Fruit fly (Drosophila melanogaster) whole organism, pupa: ENCODE measurements around the gene CG34452.

Source experiments
- CG12605 ChIP-seq: fragments of 200-800 bp; sonication (Bioruptor generic); IDR thresholded peaks from 2 replicates; pipeline ENCODE4 v1.3.6; 2022; ENCODE audit warnings: missing biosample characterization, missing genetic modification characterization
- CG13204 ChIP-seq: fragments of 200-800 bp; sonication (Bioruptor generic); optimal IDR thresholded peaks from 2 replicates; lab custom pipeline; 2018; ENCODE audit warnings: missing biosample characterization, mild to moderate bottlenecking, missing genetic modification characterization, moderate library complexity
- CG15710 ChIP-seq: fragments of 200-800 bp; sonication (Bioruptor generic); optimal IDR thresholded peaks from 2 replicates; lab custom pipeline; 2018; ENCODE audit warnings: missing biosample characterization, mild to moderate bottlenecking, missing genetic modification characterization, moderate library complexity
- CG34367 ChIP-seq: fragments of 200-800 bp; sonication (Bioruptor generic); optimal IDR thresholded peaks from 2 replicates; lab custom pipeline; 2018; ENCODE audit warnings: missing biosample characterization, mild to moderate bottlenecking, missing genetic modification characterization
- CG4496 ChIP-seq: fragments of 200-800 bp; sonication (Bioruptor generic); IDR thresholded peaks from 3 replicates; pipeline ENCODE4 v1.3.6; 2022; ENCODE audit warnings: missing biosample characterization, missing genetic modification characterization
- CG8159 ChIP-seq: fragments of 200-800 bp; sonication (Bioruptor generic); optimal IDR thresholded peaks from 3 replicates; lab custom pipeline; 2018; ENCODE audit warnings: missing biosample characterization, mild to moderate bottlenecking, missing genetic modification characterization, moderate library complexity
- CG9948 ChIP-seq: fragments of 200-800 bp; sonication (Bioruptor generic); optimal IDR thresholded peaks from 2 replicates; lab custom pipeline; 2018; ENCODE audit warnings: missing biosample characterization, mild to moderate bottlenecking, missing genetic modification characterization, moderate library complexity
- D1 ChIP-seq: fragments of 200-800 bp; sonication (Bioruptor generic); optimal IDR thresholded peaks from 2 replicates; lab custom pipeline; 2018; ENCODE audit warnings: missing biosample characterization, mild to moderate bottlenecking, missing genetic modification characterization, moderate library complexity
- EcR ChIP-seq: fragments of 200-800 bp; sonication (Bioruptor generic); optimal IDR thresholded peaks from 3 replicates; lab custom pipeline; 2019; ENCODE audit warnings: missing biosample characterization, missing genetic modification characterization, mild to moderate bottlenecking, moderate library complexity, missing genetic modification reagents
- Pif1A ChIP-seq: fragments of 200-800 bp; sonication (Bioruptor generic); optimal IDR thresholded peaks from 3 replicates; lab custom pipeline; 2016; ENCODE audit warnings: missing biosample characterization, missing genetic modification characterization
- rn ChIP-seq: fragments of 200-800 bp; sonication (Bioruptor generic); IDR thresholded peaks from 2 replicates; pipeline ENCODE4 v1.3.6; 2022; ENCODE audit warnings: missing biosample characterization, missing genetic modification characterization

dm6 chr3L:15706199-15706598, 18.5 kb upstream of the CG34452 start:
- TF ChIP-seq CG34367 (tag; lab: Kevin White, UChicago) (no peak), CG4496 (no peak), EcR (GFP tag; lab: Kevin White, UChicago) (no peak), D1 (tag; lab: Kevin White, UChicago) (no peak), CG15710 (tag; lab: Kevin White, UChicago) (no peak), CG9948 (no peak), CG13204 (GFP tag; lab: Kevin White, UChicago) (no peak), CG8159 (no peak), CG12605 (GFP tag; lab: Robert Waterston, UW) (no peak), Pif1A (no peak), rn (GFP tag; lab: Robert Waterston, UW) (no peak)
